Worm (Caenorhabditis elegans): ENCODE results near the gene bus-19.

DNA sequence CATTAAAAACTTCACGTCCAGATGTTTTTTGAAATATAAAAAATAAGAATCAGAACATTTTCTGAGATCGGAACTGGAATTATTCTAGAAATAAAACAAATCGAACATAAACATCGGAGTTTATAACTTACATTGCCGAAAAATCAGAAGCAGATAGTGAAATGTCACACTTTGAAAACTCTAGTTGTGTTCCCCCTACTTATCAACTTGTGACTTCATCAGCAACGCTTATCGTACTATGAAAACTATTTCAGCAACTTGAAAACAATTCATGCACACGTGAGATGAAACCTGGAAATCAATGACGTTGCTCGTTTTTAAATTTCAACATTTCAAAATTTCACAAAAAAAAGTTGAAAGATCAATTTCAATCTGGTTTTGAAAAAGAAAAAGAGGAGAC lies 4.9 kb downstream of the bus-19 start:
- TF ChIP-seq flt-1 (GFP tag; IDR thresholded peaks at IDR 0.05) (no peak), F13C5.2 (tag; optimal IDR thresholded peaks at IDR 0.05) (no peak), ama-1 (optimal IDR thresholded peaks at IDR 0.05) (no peak), tbx-11 (GFP tag; IDR thresholded peaks at IDR 0.05) (no peak), hmbx-1 (tag; optimal IDR thresholded peaks at IDR 0.05) (no peak), scrt-1 (GFP tag; IDR thresholded peaks at IDR 0.05) (no peak), tbx-37 (GFP tag; conservative IDR thresholded peaks at IDR 0.05) (no peak), sea-1 (GFP tag; conservative IDR thresholded peaks at IDR 0.05) (no peak), tra-4 (tag; optimal IDR thresholded peaks at IDR 0.05) (no peak)

Data from whole organism, early embryonic.